Fruit fly (Drosophila melanogaster): Measurements from ENCODE around the gene Ir7f.

Gene Ir7f

dm6 chrX:7892539-7892899 is 8.7 kb upstream of the Ir7f start (continued):
- no peak for TF ChIP-seq hkb (optimal IDR thresholded peaks at IDR 0.05)
- no peak for TF ChIP-seq hkb (GFP tag; IDR thresholded peaks at IDR 0.05)
- no peak for TF ChIP-seq Hr78 (GFP tag; optimal IDR thresholded peaks at IDR 0.05)
- no peak for TF ChIP-seq tin (GFP tag; optimal IDR thresholded peaks at IDR 0.05)
- no peak for TF ChIP-seq BEAF-32 (GFP tag; optimal IDR thresholded peaks at IDR 0.05)
- no peak for TF ChIP-seq CG7963 (GFP tag; IDR thresholded peaks at IDR 0.05; ENCODE audit: partially characterized antibody)
- TF ChIP-seq sug (tag; optimal IDR thresholded peaks at IDR 0.05) = no peak
- no peak for TF ChIP-seq jigr1 (GFP tag; IDR thresholded peaks at IDR 0.05)
- peak; percentile 10 for TF ChIP-seq Ets65A (GFP tag)
- TF ChIP-seq Abd-B (GFP tag; optimal IDR thresholded peaks at IDR 0.05) = no peak
- no peak for TF ChIP-seq CG18011 (GFP tag; optimal IDR thresholded peaks at IDR 0.05)
- TF ChIP-seq ara (GFP tag; IDR thresholded peaks at IDR 0.05) = no peak
- no peak for TF ChIP-seq ash1 (GFP tag; optimal IDR thresholded peaks at IDR 0.05)
- TF ChIP-seq CG30403 (GFP tag; optimal IDR thresholded peaks at IDR 0.05) = peak; percentile 18
- no peak for TF ChIP-seq Xbp1 (GFP tag; optimal IDR thresholded peaks at IDR 0.05)
- no peak for TF ChIP-seq nau (GFP tag; optimal IDR thresholded peaks at IDR 0.05)
- TF ChIP-seq Atf-2 (GFP tag; optimal IDR thresholded peaks at IDR 0.05) = no peak
- TF ChIP-seq ken (GFP tag; IDR thresholded peaks at IDR 0.05) = no peak
- no peak for TF ChIP-seq mam (GFP tag; optimal IDR thresholded peaks at IDR 0.05)
- TF ChIP-seq CG10274 (GFP tag; optimal IDR thresholded peaks at IDR 0.05) = no peak
- TF ChIP-seq CG13624 (GFP tag; optimal IDR thresholded peaks at IDR 0.05) = no peak
- TF ChIP-seq bigmax (GFP tag; optimal IDR thresholded peaks at IDR 0.05) = no peak
- TF ChIP-seq fu2 (GFP tag; optimal IDR thresholded peaks at IDR 0.05) = no peak
- no peak for TF ChIP-seq PHDP (tag; optimal IDR thresholded peaks at IDR 0.05)
- TF ChIP-seq Hr51 (GFP tag; optimal IDR thresholded peaks at IDR 0.05) = no peak
- TF ChIP-seq jing (GFP tag; optimal IDR thresholded peaks at IDR 0.05) = no peak
- no peak for TF ChIP-seq da (GFP tag; optimal IDR thresholded peaks at IDR 0.05)
- TF ChIP-seq CG8388 (GFP tag; optimal IDR thresholded peaks at IDR 0.05) = no peak
- no peak for TF ChIP-seq slou (GFP tag; optimal IDR thresholded peaks at IDR 0.05)
- no peak for TF ChIP-seq schlank (tag; optimal IDR thresholded peaks at IDR 0.05)
- no peak for TF ChIP-seq p53 (GFP tag; optimal IDR thresholded peaks at IDR 0.05)
- TF ChIP-seq ato (GFP tag; IDR thresholded peaks at IDR 0.05; ENCODE audit: partially characterized antibody) = no peak
- peak; percentile 8 for TF ChIP-seq CG33557 (GFP tag; optimal IDR thresholded peaks at IDR 0.05)
- TF ChIP-seq CG12071 (GFP tag; optimal IDR thresholded peaks at IDR 0.05) = no peak
- TF ChIP-seq CG11504 (tag; optimal IDR thresholded peaks at IDR 0.05) = peak; percentile 21
- TF ChIP-seq CG18476 (GFP tag; optimal IDR thresholded peaks at IDR 0.05) = no peak
- no peak for TF ChIP-seq bbx (GFP tag; IDR thresholded peaks at IDR 0.05; ENCODE audit: partially characterized antibody)
- TF ChIP-seq Vsx1 (GFP tag; optimal IDR thresholded peaks at IDR 0.05) = no peak
- no peak for TF ChIP-seq pros (GFP tag; optimal IDR thresholded peaks at IDR 0.05)
- no peak for TF ChIP-seq CG32767 (GFP tag; IDR thresholded peaks at IDR 0.05)
- TF ChIP-seq CG1792 (GFP tag; optimal IDR thresholded peaks at IDR 0.05) = no peak
- TF ChIP-seq danr (GFP tag; IDR thresholded peaks at IDR 0.05) = no peak
- TF ChIP-seq bowl (GFP tag; IDR thresholded peaks at IDR 0.05) = no peak
- no peak for TF ChIP-seq CG13123 (GFP tag; optimal IDR thresholded peaks at IDR 0.05)
- TF ChIP-seq Trl (optimal IDR thresholded peaks at IDR 0.05) = no peak
- TF ChIP-seq Trl (GFP tag; optimal IDR thresholded peaks at IDR 0.05) = no peak
- TF ChIP-seq CG10147 (GFP tag; optimal IDR thresholded peaks at IDR 0.05) = no peak
- TF ChIP-seq odd (GFP tag; optimal IDR thresholded peaks at IDR 0.05) = no peak
- no peak for TF ChIP-seq gfzf (GFP tag; optimal IDR thresholded peaks at IDR 0.05)
- no peak for TF ChIP-seq CG18619 (GFP tag; optimal IDR thresholded peaks at IDR 0.05)
- TF ChIP-seq CG7987 (GFP tag; optimal IDR thresholded peaks at IDR 0.05) = no peak
- TF ChIP-seq CG15601 (tag; optimal IDR thresholded peaks at IDR 0.05) = no peak
